Worm (Caenorhabditis elegans) whole organism, early embryonic: Measurements from ENCODE around the gene Y55B1BL.2.

Experiments
- B0310.2 ChIP-seq: sonication (generic microtip); optimal IDR thresholded peaks from 2 replicates; lab custom pipeline; 2016; ENCODE audit warnings: mild to moderate bottlenecking, missing genetic modification characterization, missing compliant biosample characterization
- F13C5.2 ChIP-seq: sonication (generic microtip); optimal IDR thresholded peaks from 2 replicates; lab custom pipeline; 2017; ENCODE audit warnings: mild to moderate bottlenecking, missing genetic modification characterization, inconsistent platforms, missing compliant biosample characterization
- aly-1 ChIP-seq: sonication (generic microtip); optimal IDR thresholded peaks from 2 replicates; lab custom pipeline; 2016; ENCODE audit warnings: missing genetic modification characterization, missing compliant biosample characterization
- ama-1 ChIP-seq: fragments of 150-350 bp; optimal IDR thresholded peaks from 2 replicates; lab custom pipeline; 2014
- ceh-13 ChIP-seq: fragments of 200-800 bp; sonication (Bioruptor generic); optimal IDR thresholded peaks from 2 replicates; lab custom pipeline; 2018; ENCODE audit warnings: mild to moderate bottlenecking, missing genetic modification characterization, missing compliant biosample characterization
- ceh-36 ChIP-seq: sonication (generic microtip); optimal IDR thresholded peaks from 2 replicates; lab custom pipeline; 2016; ENCODE audit warnings: missing genetic modification characterization, inconsistent platforms, missing compliant biosample characterization
- ets-7 ChIP-seq: sonication (generic microtip); optimal IDR thresholded peaks from 2 replicates; lab custom pipeline; 2016; ENCODE audit warnings: missing genotype, missing genetic modification characterization, missing compliant biosample characterization
- flt-1 ChIP-seq: fragments of 200-800 bp; sonication (Bioruptor generic); IDR thresholded peaks from 2 replicates; pipeline ENCODE4 v1.3.6; 2022; ENCODE audit warnings: missing genetic modification characterization, missing compliant biosample characterization
- hmbx-1 ChIP-seq: sonication (generic microtip); optimal IDR thresholded peaks from 2 replicates; lab custom pipeline; 2016; ENCODE audit warnings: mild to moderate bottlenecking, missing genetic modification characterization, missing compliant biosample characterization
- hmg-4 ChIP-seq: fragments of 200-800 bp; sonication (Bioruptor generic); optimal IDR thresholded peaks from 2 replicates; lab custom pipeline; 2018; ENCODE audit warnings: mild to moderate bottlenecking, missing genetic modification characterization, missing compliant biosample characterization
- hnd-1 ChIP-seq: sonication (generic microtip); optimal IDR thresholded peaks from 2 replicates; lab custom pipeline; 2016; ENCODE audit warnings: missing genetic modification characterization, missing compliant biosample characterization
- pes-1 ChIP-seq: fragments of 200-800 bp; sonication (Bioruptor generic); IDR thresholded peaks from 2 replicates; pipeline ENCODE4 v1.3.6; 2022; ENCODE audit warnings: missing genetic modification reagents, missing genetic modification characterization, missing compliant biosample characterization
- scrt-1 ChIP-seq: fragments of 200-800 bp; sonication (Bioruptor generic); IDR thresholded peaks from 2 replicates; pipeline ENCODE4 v1.3.6; 2022; ENCODE audit warnings: missing genetic modification characterization, missing compliant biosample characterization
- sea-1 ChIP-seq: fragments of 200-800 bp; sonication (Bioruptor generic); conservative IDR thresholded peaks from 2 replicates; pipeline ENCODE4 v1.3.6; 2022; ENCODE audit warnings: missing genetic modification characterization, missing compliant biosample characterization
- tbx-11 ChIP-seq: fragments of 200-800 bp; sonication (Bioruptor generic); IDR thresholded peaks from 2 replicates; pipeline ENCODE4 v1.3.6; 2022; ENCODE audit warnings: missing genetic modification characterization, missing compliant biosample characterization
- tbx-37 ChIP-seq: fragments of 200-800 bp; sonication (Bioruptor generic); conservative IDR thresholded peaks from 2 replicates; pipeline ENCODE4 v1.3.6; 2022; ENCODE audit warnings: missing genetic modification reagents, missing genetic modification characterization, missing compliant biosample characterization
- tra-4 ChIP-seq: sonication (generic microtip); optimal IDR thresholded peaks from 2 replicates; lab custom pipeline; 2017; ENCODE audit warnings: missing genetic modification characterization, missing compliant biosample characterization

Gene Y55B1BL.2

ce11 chrIII:365649-366048 lies 36.9 kb upstream of the Y55B1BL.2 start, which contains the start of gene pll-1:
Gene pll-1 (plus strand): TSS chrIII:365949.
- TF ChIP-seq hmbx-1 (no peak), ama-1 (lab: Kevin White, UChicago) (no peak), pes-1 (no peak), hnd-1 (tag; lab: Kevin White, UChicago) (no peak), hmg-4 (GFP tag; lab: Kevin White, UChicago) (no peak)

DNA sequence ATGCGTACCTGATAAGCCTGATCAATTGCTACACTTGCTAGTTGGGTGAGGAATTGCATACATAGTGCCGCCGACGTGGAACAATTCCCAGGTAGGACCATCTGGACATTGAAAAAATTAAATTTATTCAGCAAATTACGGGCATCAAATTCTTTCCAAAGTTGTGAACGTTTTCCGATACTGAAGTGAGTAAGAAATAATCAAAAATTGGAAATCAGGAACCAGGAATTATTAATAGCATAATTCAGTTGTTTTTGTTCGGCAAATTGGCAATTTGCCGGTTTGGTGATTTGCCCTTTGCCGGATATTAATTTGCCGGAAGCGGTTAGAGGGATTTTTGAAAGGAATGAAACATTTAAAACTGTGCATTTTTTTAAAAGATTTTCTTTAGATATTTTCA lies 21.4 kb upstream of the Y55B1BL.2 start, which contains the start of gene gsto-3:
Gene gsto-3, minus strand, starts transcription at position 101 of the 400 bp plus-strand sequence.
- TF ChIP-seq ama-1 (lab: Kevin White, UChicago) (no peak), aly-1 (tag; lab: Kevin White, UChicago) (no peak), pes-1 (no peak), F13C5.2 (tag; lab: Kevin White, UChicago) (no peak), hmbx-1 (no peak), ceh-13 (GFP tag; lab: Kevin White, UChicago) (no peak), tra-4 (tag; lab: Kevin White, UChicago) (no peak), sea-1 (GFP tag; lab: Robert Waterston, UW) (no peak), tbx-37 (GFP tag; lab: Robert Waterston, UW) (no peak), ets-7 (tag; lab: Kevin White, UChicago) (no peak), flt-1 (GFP tag; lab: Robert Waterston, UW) (no peak), ceh-36 (tag; lab: Kevin White, UChicago) (no peak), scrt-1 (GFP tag; lab: Robert Waterston, UW) (no peak), hnd-1 (tag; lab: Kevin White, UChicago) (no peak), B0310.2 (no peak), tbx-11 (GFP tag; lab: Robert Waterston, UW) (no peak), hmg-4 (GFP tag; lab: Kevin White, UChicago) (no peak)

DNA sequence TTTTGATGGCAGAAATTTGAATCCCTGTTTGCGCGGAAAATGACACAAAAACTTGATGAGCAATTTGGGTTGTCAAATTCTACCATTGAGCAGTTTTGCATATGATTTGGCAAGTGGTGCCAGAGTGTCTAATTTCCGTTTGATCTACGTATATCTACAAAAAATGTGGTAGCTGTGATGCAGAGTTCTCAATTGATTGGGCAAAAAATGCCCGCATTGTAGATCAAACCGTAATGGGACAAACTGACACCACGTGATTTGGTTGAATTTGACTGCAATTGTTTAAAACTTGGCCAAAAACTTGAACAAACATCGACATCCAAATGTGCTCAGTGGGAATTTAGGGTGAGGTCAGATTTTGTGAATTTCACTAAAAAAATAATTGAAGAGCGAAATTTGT lies 20.1 kb upstream of the Y55B1BL.2 start, which contains the start of gene K10F12.7:
Gene K10F12.7, minus strand, starts transcription at position 101 of the 400 bp plus-strand sequence.
- TF ChIP-seq tra-4 (tag; lab: Kevin White, UChicago) (no peak), sea-1 (GFP tag; lab: Robert Waterston, UW) (no peak)

DNA sequence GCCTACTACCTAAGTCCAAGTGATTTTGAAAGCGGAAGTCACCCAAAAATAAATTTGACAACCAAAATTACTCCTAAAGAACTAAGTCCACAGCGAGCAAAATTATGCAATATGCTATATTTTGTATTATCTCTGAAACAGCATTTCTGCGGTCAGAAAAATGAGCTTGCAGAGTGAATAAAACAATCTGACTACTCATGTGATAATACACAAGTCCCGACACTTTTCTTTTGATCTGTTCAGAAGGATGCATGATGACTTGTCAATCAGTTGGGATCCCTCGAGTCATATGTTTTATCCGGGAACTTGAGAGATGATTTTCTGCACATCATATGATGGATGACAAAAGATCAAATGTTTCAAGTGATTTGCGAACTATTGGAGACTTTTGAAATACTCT lies 17.5 kb upstream of the Y55B1BL.2 start:
- TF ChIP-seq flt-1 (GFP tag; lab: Robert Waterston, UW) (no peak), pes-1 (no peak), aly-1 (tag; lab: Kevin White, UChicago) (no peak), tbx-37 (GFP tag; lab: Robert Waterston, UW) (no peak), ets-7 (tag; lab: Kevin White, UChicago) (no peak), tra-4 (tag; lab: Kevin White, UChicago) (no peak), ama-1 (lab: Kevin White, UChicago) (no peak), hnd-1 (tag; lab: Kevin White, UChicago) (no peak), scrt-1 (GFP tag; lab: Robert Waterston, UW) (no peak), ceh-36 (tag; lab: Kevin White, UChicago) (no peak), tbx-11 (GFP tag; lab: Robert Waterston, UW) (no peak), hmg-4 (GFP tag; lab: Kevin White, UChicago) (no peak), sea-1 (GFP tag; lab: Robert Waterston, UW) (no peak), B0310.2 (no peak), hmbx-1 (no peak), ceh-13 (GFP tag; lab: Kevin White, UChicago) (no peak)

DNA sequence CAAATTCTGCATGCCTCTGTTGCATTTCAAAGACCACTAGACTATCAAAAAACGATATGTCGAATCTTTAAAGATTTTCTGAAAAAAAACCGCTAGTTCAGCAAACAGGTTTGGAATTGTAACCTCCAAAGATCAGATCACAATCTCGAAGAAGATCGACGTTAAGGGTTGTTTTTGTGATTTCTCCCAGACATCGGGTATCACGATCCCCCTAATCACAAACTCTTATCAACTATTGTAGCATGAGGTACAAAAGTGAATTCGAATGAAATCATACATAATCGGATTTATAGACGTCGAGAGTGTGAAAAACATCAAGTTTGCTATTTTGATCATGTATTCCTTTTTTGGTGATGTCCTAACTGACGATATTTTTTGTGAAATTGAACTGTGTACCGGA lies 1.7 kb upstream of the Y55B1BL.2 start:
- no peak for TF ChIP-seq hmbx-1
- no peak for TF ChIP-seq F13C5.2 (tag; lab: Kevin White, UChicago)
- TF ChIP-seq ets-7 (tag; lab: Kevin White, UChicago): no peak
- TF ChIP-seq tbx-37 (GFP tag; lab: Robert Waterston, UW): no peak
- no peak for TF ChIP-seq tbx-11 (GFP tag; lab: Robert Waterston, UW)
- no peak for TF ChIP-seq scrt-1 (GFP tag; lab: Robert Waterston, UW)

- TF ChIP-seq sea-1 (GFP tag; lab: Robert Waterston, UW) (peak; percentile 85), scrt-1 (GFP tag; lab: Robert Waterston, UW) (peak; percentile 80), pes-1 (peak; percentile 68), tbx-37 (GFP tag; lab: Robert Waterston, UW) (0 out of 2 replicates have a peak, but pooled peaks have one; percentile 14), tbx-11 (GFP tag; lab: Robert Waterston, UW) (peak; percentile 81), flt-1 (GFP tag; lab: Robert Waterston, UW) (peak; percentile 62)
Observed at ce11 chrIII:415331-415775, 12.8 kb downstream of the Y55B1BL.2 start.

DNA sequence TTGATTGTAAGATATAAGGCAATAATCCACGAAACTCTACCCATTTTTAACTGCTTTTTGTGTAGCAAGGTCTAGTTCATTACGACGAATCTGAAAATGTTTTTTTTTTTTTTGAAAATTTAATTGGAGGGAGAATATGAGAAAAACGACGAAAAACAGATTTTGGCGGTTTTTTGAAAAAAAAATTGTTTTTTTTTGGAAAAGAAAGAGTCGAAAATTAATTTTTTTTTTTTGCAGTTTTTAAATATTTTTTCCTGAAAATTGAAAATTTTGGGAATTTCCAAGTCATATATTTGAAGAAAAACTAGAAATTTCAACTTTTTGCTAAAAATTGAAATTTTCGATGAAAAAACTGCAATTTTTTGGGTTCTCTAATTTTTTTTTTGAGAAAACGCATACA lies 16.1 kb downstream of the Y55B1BL.2 start, which contains the start of gene stim-1:
Gene stim-1, minus strand, starts transcription at position 101 of the 400 bp plus-strand sequence.
- TF ChIP-seq ceh-13 (GFP tag; lab: Kevin White, UChicago) (no peak), hmg-4 (GFP tag; lab: Kevin White, UChicago) (no peak), F13C5.2 (tag; lab: Kevin White, UChicago) (no peak), pes-1 (no peak), ceh-36 (tag; lab: Kevin White, UChicago) (no peak), sea-1 (GFP tag; lab: Robert Waterston, UW) (no peak), tra-4 (tag; lab: Kevin White, UChicago) (no peak), tbx-11 (GFP tag; lab: Robert Waterston, UW) (no peak), tbx-37 (GFP tag; lab: Robert Waterston, UW) (no peak), ets-7 (tag; lab: Kevin White, UChicago) (no peak), aly-1 (tag; lab: Kevin White, UChicago) (no peak)

DNA sequence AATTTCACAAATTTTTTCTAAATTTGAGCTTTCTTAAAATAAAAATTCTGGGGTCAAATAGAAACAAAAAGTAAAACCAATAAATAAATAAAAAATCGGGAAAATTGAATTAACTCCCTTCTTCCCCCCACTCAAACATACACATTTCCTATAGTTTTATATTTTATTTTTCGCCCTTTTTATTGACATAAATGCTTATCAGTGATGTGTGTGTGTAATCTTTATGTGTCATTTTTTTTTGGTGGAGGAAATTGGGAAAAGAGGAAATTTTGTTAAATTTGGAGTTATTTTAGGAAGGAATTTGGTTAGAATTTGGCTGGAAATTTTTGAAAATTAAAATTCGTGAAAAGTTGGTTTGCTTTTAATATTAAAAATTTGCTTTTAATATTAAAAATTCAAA lies 20.0 kb downstream of the Y55B1BL.2 start:
- no peak for TF ChIP-seq sea-1 (GFP tag; lab: Robert Waterston, UW)
- no peak for TF ChIP-seq hnd-1 (tag; lab: Kevin White, UChicago)
- TF ChIP-seq aly-1 (tag; lab: Kevin White, UChicago): no peak
- no peak for TF ChIP-seq ama-1 (lab: Kevin White, UChicago)
- TF ChIP-seq tbx-11 (GFP tag; lab: Robert Waterston, UW): no peak
- no peak for TF ChIP-seq ets-7 (tag; lab: Kevin White, UChicago)
- no peak for TF ChIP-seq tbx-37 (GFP tag; lab: Robert Waterston, UW)
- no peak for TF ChIP-seq hmbx-1
- no peak for TF ChIP-seq flt-1 (GFP tag; lab: Robert Waterston, UW)
- no peak for TF ChIP-seq ceh-13 (GFP tag; lab: Kevin White, UChicago)
- TF ChIP-seq F13C5.2 (tag; lab: Kevin White, UChicago): no peak
- TF ChIP-seq tra-4 (tag; lab: Kevin White, UChicago): no peak
